Worm (Caenorhabditis elegans) whole organism, L4/young adult: Measurements from ENCODE around the gene M02E1.1.
"Not testable (repeated sequence)": the region's sequence is repeated elsewhere in the genome, so short reads cannot be mapped to it uniquely, and the experiment has no call there.

Experiments
- W03F9.2 ChIP-seq: fragments of 150-350 bp; optimal IDR thresholded peaks from 2 replicates; lab custom pipeline; 2014; ENCODE audit warnings: missing biosample characterization, missing genetic modification characterization
- dao-5 ChIP-seq: sonication (generic microtip); optimal IDR thresholded peaks from 2 replicates; lab custom pipeline; 2016; ENCODE audit warnings: missing genotype, missing genetic modification characterization, moderate library complexity, missing compliant biosample characterization
- him-1 ChIP-seq: sonication (generic microtip); optimal IDR thresholded peaks from 2 replicates; lab custom pipeline; 2016; ENCODE audit warnings: missing genotype, missing genetic modification reagents, missing genetic modification characterization, missing compliant biosample characterization

The M02E1.1 gene

ce11 chrX:328736-329135 is 2.8 kb downstream of the M02E1.1 start:
- TF ChIP-seq W03F9.2, result no peak
- TF ChIP-seq him-1 (tag; lab: Kevin White, UChicago), result no peak
- TF ChIP-seq dao-5, result no peak

ce11 chrX:332643-333042 is 6.7 kb downstream of the M02E1.1 start:
- TF ChIP-seq him-1 (tag; lab: Kevin White, UChicago) (no peak), W03F9.2 (no peak), dao-5 (no peak)

- no peak for TF ChIP-seq W03F9.2
- no peak for TF ChIP-seq him-1 (tag; lab: Kevin White, UChicago)
- TF ChIP-seq dao-5, result no peak
These were observed 8.5 kb downstream of the M02E1.1 start for ce11 chrX:334452-334851.

DNA sequence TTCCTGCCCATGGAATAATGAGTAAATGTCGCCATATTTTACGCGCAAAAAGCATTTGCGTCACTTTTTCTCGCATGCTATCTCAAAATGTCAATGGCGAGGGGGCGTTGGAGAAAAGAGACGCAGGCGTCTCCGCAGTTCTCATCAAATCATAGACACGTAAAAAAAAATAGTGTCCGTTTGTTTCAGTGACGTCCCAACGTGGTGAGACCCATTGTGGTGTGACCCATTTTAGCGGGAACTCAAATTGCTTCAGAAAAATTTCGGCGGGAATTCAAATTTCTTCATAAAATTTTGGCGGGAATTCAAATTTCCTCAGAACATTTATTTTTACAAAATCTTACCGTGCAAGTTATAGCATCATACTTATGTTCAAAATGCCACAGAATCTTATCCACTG is 17.9 kb downstream of the M02E1.1 start:
- TF ChIP-seq dao-5 (no peak), W03F9.2 (no peak), him-1 (tag; lab: Kevin White, UChicago) (no peak)

DNA sequence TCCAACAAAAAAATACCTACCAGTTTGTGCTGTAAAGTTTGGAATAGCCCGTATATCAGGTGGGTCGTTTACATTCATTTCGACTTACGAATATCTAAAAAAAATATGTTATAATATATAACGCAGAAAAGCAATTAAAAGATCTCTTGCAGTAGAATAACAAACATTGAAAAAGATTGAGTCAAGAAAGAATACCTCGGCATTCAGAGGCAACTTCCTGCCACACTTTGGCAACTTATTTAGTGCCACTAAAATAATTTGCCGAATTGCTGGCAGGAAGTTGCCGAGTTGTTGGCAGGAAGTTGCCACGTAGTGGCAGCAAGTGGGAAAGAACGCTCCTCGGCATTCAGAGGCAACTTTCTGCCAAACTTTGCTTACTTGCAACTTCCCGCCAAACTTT is 21.2 kb downstream of the M02E1.1 start, which contains the start of gene C04E7.3:
Gene C04E7.3, minus strand, starts transcription at position 101 of the 400 bp plus-strand sequence.
- TF ChIP-seq him-1 (tag; lab: Kevin White, UChicago); dao-5; W03F9.2: not testable (repeated sequence)

ce11 chrX:348141-348540 is 22.2 kb downstream of the M02E1.1 start:
- TF ChIP-seq dao-5, result no peak
- no peak for TF ChIP-seq W03F9.2
- no peak for TF ChIP-seq him-1 (tag; lab: Kevin White, UChicago)

ce11 chrX:353134-353669 is 27.3 kb downstream of the M02E1.1 start, which contains the start of gene sor-3:
sor-3 (plus strand) TSS chrX:353619.
- TF ChIP-seq him-1 (tag; lab: Kevin White, UChicago) (peak; percentile 61), W03F9.2 (no peak)

ce11 chrX:357792-358191 is 31.9 kb downstream of the M02E1.1 start, which contains the start of gene C04E7.1:
C04E7.1 (plus strand) TSS chrX:358092.
- TF ChIP-seq W03F9.2 (no peak), dao-5 (no peak), him-1 (tag; lab: Kevin White, UChicago) (no peak)

DNA sequence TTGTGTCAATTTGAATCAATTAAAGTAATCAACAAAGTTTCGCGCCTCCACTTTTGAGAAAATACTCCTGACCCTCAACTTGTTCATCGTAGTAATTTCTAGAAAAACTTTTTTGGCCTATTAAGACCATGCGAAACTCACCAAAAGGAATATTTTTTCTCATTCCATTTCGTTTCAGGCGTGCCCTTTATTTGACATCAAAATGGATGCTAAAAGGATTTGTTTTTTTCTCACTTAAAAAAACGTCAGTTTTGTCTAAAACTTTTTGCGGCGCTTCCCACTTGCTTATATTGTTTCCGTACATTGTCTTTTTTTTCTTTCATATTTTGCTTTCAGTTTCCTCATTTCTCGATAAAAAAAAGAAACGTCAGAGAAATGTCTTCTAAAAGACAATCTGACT is 34.6 kb downstream of the M02E1.1 start, which contains the start of gene C04E7.5:
Gene C04E7.5, plus strand, starts transcription at position 301 of the 400 bp plus-strand sequence.
- TF ChIP-seq him-1 (tag; lab: Kevin White, UChicago) (no peak), dao-5 (no peak), W03F9.2 (no peak)

DNA sequence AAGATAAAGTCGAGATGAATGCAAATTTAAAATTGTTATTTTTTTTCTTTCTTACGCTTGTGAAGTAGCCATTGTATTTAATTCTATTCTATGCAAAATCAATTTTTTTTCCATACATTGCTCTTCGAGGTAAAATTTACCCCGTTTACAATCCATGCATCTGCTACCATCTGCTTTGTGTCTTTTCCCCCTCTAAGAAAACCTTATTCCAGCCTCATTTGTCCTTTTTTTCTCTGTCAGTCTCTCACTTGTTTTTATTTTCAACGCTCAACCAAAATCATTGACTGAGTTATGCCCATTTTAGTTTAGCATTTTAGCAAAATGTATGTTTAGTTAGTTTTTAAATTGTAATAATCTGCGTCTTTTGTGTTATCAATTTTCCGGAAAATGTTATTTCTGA is 44.0 kb downstream of the M02E1.1 start:
- TF ChIP-seq W03F9.2 (no peak), him-1 (tag; lab: Kevin White, UChicago) (no peak), dao-5 (no peak)

ce11 chrX:371761-372285 is 45.9 kb downstream of the M02E1.1 start, which contains the start of gene nrde-3:
nrde-3 (plus strand) TSS chrX:372235.
- TF ChIP-seq W03F9.2 (no peak), him-1 (tag; lab: Kevin White, UChicago) (no peak), dao-5 (no peak)

DNA sequence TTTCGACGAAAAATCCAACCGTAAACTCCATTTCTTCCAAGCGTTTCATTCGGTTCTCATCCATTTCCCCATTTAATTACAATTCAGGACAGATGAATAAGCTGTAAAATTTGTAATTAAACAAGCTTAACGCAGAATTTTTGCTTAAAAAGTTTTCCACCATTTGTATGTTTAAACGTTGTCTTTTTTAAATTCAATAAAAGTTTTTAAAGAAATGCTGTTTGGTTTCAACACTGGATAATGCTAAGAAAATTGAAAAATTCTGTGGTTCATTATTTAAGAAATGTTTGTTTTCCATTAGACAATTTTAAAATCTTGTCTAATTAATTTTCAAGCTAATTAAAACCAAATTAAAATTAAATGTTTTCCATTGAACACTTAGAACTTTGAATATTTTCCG is 54.6 kb downstream of the M02E1.1 start, which contains the start of gene R04A9.3:
Gene R04A9.3, minus strand, starts transcription at position 101 of the 400 bp plus-strand sequence.
- TF ChIP-seq W03F9.2, result no peak
- no peak for TF ChIP-seq dao-5
- no peak for TF ChIP-seq him-1 (tag; lab: Kevin White, UChicago)

ce11 chrX:381029-381428 is 55.1 kb downstream of the M02E1.1 start:
- TF ChIP-seq him-1 (tag; lab: Kevin White, UChicago), result no peak
- no peak for TF ChIP-seq W03F9.2
- no peak for TF ChIP-seq dao-5

ce11 chrX:382692-383091 is 56.8 kb downstream of the M02E1.1 start, which contains the start of gene ife-2:
ife-2 (minus strand) TSS chrX:382709.
- TF ChIP-seq dao-5 (no peak), W03F9.2 (no peak), him-1 (tag; lab: Kevin White, UChicago) (no peak)
